Fruit fly (Drosophila melanogaster): ENCODE measurements around the gene CG14397.
A peak's percentile ranks its signal among the peaks of the same experiment; 100 is the strongest.

Gene CG14397

dm6 chr2L:21104326-21104725 is 13.3 kb downstream of the CG14397 start, which contains the start of the genes CG46307 and Nhe2 (continued):
- no peak for TF ChIP-seq Rfx (GFP tag; IDR thresholded peaks at IDR 0.05)
- no peak for TF ChIP-seq D19A (tag; optimal IDR thresholded peaks at IDR 0.05)
- no peak for TF ChIP-seq lmd (GFP tag; IDR thresholded peaks at IDR 0.05)
- no peak for TF ChIP-seq dmrt99B (tag; optimal IDR thresholded peaks at IDR 0.05)
- TF ChIP-seq Med (GFP tag): peak; percentile 76
- TF ChIP-seq CG17802 (tag; optimal IDR thresholded peaks at IDR 0.05): no peak
- peak; percentile 20; the same call in 1 of the 3 replicates for TF ChIP-seq CG17361 (GFP tag; IDR thresholded peaks at IDR 0.05)
- peak; percentile 11 for TF ChIP-seq Antp (GFP tag; optimal IDR thresholded peaks at IDR 0.05)
- no peak for TF ChIP-seq Nf-YA (GFP tag; IDR thresholded peaks at IDR 0.05)
- TF ChIP-seq Atf3 (GFP tag; optimal IDR thresholded peaks at IDR 0.05): no peak
- TF ChIP-seq sr (GFP tag; IDR thresholded peaks at IDR 0.05): no peak
- no peak for TF ChIP-seq schlank (tag; optimal IDR thresholded peaks at IDR 0.05)
- peak; percentile 4 for TF ChIP-seq Xbp1 (GFP tag; optimal IDR thresholded peaks at IDR 0.05)
- TF ChIP-seq Ets97D (GFP tag; optimal IDR thresholded peaks at IDR 0.05): peak; percentile 58
- TF ChIP-seq CG14050 (GFP tag; IDR thresholded peaks at IDR 0.05): no peak
- no peak for TF ChIP-seq ro (GFP tag; IDR thresholded peaks at IDR 0.05)
- no peak for TF ChIP-seq mirr (GFP tag; optimal IDR thresholded peaks at IDR 0.05)
- no peak for TF ChIP-seq gcm (GFP tag; optimal IDR thresholded peaks at IDR 0.05)
- TF ChIP-seq NFAT (GFP tag; IDR thresholded peaks at IDR 0.05): no peak
- no peak for TF ChIP-seq TFAM (GFP tag; optimal IDR thresholded peaks at IDR 0.05)
- TF ChIP-seq CG10462 (GFP tag; optimal IDR thresholded peaks at IDR 0.05): no peak
- TF ChIP-seq da (GFP tag; optimal IDR thresholded peaks at IDR 0.05): no peak
- no peak for TF ChIP-seq CkIIα-i1 (GFP tag; IDR thresholded peaks at IDR 0.05)
- no peak for TF ChIP-seq corto (GFP tag; optimal IDR thresholded peaks at IDR 0.05)
- TF ChIP-seq Hr3 (GFP tag; optimal IDR thresholded peaks at IDR 0.05): no peak
- no peak for TF ChIP-seq Sin3A (optimal IDR thresholded peaks at IDR 0.05)
- TF ChIP-seq D (optimal IDR thresholded peaks at IDR 0.05): no peak
- TF ChIP-seq D (GFP tag; optimal IDR thresholded peaks at IDR 0.05): no peak
- TF ChIP-seq Blimp-1 (GFP tag; optimal IDR thresholded peaks at IDR 0.05): no peak
- TF ChIP-seq Dad (GFP tag; optimal IDR thresholded peaks at IDR 0.05): no peak
- no peak for TF ChIP-seq CG12744 (GFP tag; optimal IDR thresholded peaks at IDR 0.05)
- no peak for TF ChIP-seq NC2α (GFP tag; optimal IDR thresholded peaks at IDR 0.05)
- TF ChIP-seq stwl (tag; optimal IDR thresholded peaks at IDR 0.05): peak; percentile 62
- no peak for TF ChIP-seq CG8290 (GFP tag; optimal IDR thresholded peaks at IDR 0.05)
- peak in 1 of 2 experiments; percentile 31 for TF ChIP-seq CG8290 (tag; optimal IDR thresholded peaks at IDR 0.05)
- TF ChIP-seq oc (tag; optimal IDR thresholded peaks at IDR 0.05): no peak
- TF ChIP-seq ab (GFP tag; optimal IDR thresholded peaks at IDR 0.05): no peak
- no peak for TF ChIP-seq CG13775 (GFP tag; optimal IDR thresholded peaks at IDR 0.05)

- TF ChIP-seq CG9727 (GFP tag; optimal IDR thresholded peaks at IDR 0.05): no peak
- TF ChIP-seq CG1024 (GFP tag; IDR thresholded peaks at IDR 0.05): no peak
- TF ChIP-seq Hsf (GFP tag; optimal IDR thresholded peaks at IDR 0.05): no peak
- no peak for TF ChIP-seq CG10565 (GFP tag; optimal IDR thresholded peaks at IDR 0.05)
- no peak for TF ChIP-seq CG10654 (GFP tag; optimal IDR thresholded peaks at IDR 0.05)
- TF ChIP-seq CG14965 (GFP tag; optimal IDR thresholded peaks at IDR 0.05; ENCODE audit: borderline replicate concordance): no peak
- TF ChIP-seq caup (GFP tag; optimal IDR thresholded peaks at IDR 0.05; ENCODE audit: severe bottlenecking): no peak
- no peak for TF ChIP-seq dpn (GFP tag; optimal IDR thresholded peaks at IDR 0.05)
- TF ChIP-seq bbx (GFP tag; IDR thresholded peaks at IDR 0.05; ENCODE audit: partially characterized antibody): no peak
- no peak for TF ChIP-seq Fer2 (tag; optimal IDR thresholded peaks at IDR 0.05)
- no peak for TF ChIP-seq Atf3 (GFP tag; optimal IDR thresholded peaks at IDR 0.05)
- no peak for TF ChIP-seq CG14710 (tag; optimal IDR thresholded peaks at IDR 0.05)
- peak; percentile 44 for TF ChIP-seq ac (GFP tag; optimal IDR thresholded peaks at IDR 0.05)
- no peak for TF ChIP-seq CG10366 (GFP tag; IDR thresholded peaks at IDR 0.05)
- TF ChIP-seq crp (GFP tag; optimal IDR thresholded peaks at IDR 0.05): peak in 1 of 2 experiments; percentile 54
- TF ChIP-seq chinmo (GFP tag; IDR thresholded peaks at IDR 0.05; ENCODE audit: partially characterized antibody): 0 out of 4 replicates have a peak, but pooled peaks have one; percentile 18
- no peak for TF ChIP-seq CG9932 (GFP tag; IDR thresholded peaks at IDR 0.05)
- TF ChIP-seq HmgZ (tag; optimal IDR thresholded peaks at IDR 0.05): no peak
Measured at dm6 chr2L:21105127-21105526, 14.1 kb downstream of the CG14397 start.

All from whole organism, embryonic.